Fruit fly (Drosophila melanogaster) whole organism, embryonic: ENCODE measurements around the gene Trf4-1.

Source experiments
- CG11695 ChIP-seq: fragments of 200-800 bp; sonication (Bioruptor generic); IDR thresholded peaks from 3 replicates; pipeline ENCODE4 v1.3.6; 2022; ENCODE audit warnings: missing biosample characterization, missing genetic modification characterization
- CG13894 ChIP-seq: fragments of 200-800 bp; sonication (Bioruptor generic); optimal IDR thresholded peaks from 3 replicates; lab custom pipeline; 2018; ENCODE audit warnings: missing biosample characterization, mild to moderate bottlenecking, missing genetic modification characterization, moderate library complexity
- CG17385 ChIP-seq: fragments of 200-800 bp; sonication (Bioruptor generic); optimal IDR thresholded peaks from 3 replicates; lab custom pipeline; 2018; ENCODE audit warnings: missing biosample characterization, mild to moderate bottlenecking, missing genetic modification characterization
- CG2120 ChIP-seq: fragments of 200-800 bp; sonication (Bioruptor generic); optimal IDR thresholded peaks from 3 replicates; lab custom pipeline; 2016; ENCODE audit warnings: missing biosample characterization, missing genetic modification characterization
- CG32772 ChIP-seq: fragments of 200-800 bp; sonication (Bioruptor generic); IDR thresholded peaks from 2 replicates; pipeline ENCODE4 v1.3.6; 2022; ENCODE audit warnings: missing biosample characterization, missing genetic modification characterization
- CG3407 ChIP-seq: fragments of 200-800 bp; sonication (Bioruptor generic); optimal IDR thresholded peaks from 2 replicates; lab custom pipeline; 2018; ENCODE audit warnings: missing biosample characterization, mild to moderate bottlenecking, missing genetic modification characterization
- CG3838 ChIP-seq: fragments of 200-800 bp; sonication (Bioruptor generic); optimal IDR thresholded peaks from 3 replicates; lab custom pipeline; 2016; ENCODE audit warnings: missing biosample characterization, missing genetic modification characterization
- CG6254 ChIP-seq: fragments of 200-800 bp; sonication (Bioruptor generic); optimal IDR thresholded peaks from 3 replicates; lab custom pipeline; 2017; ENCODE audit warnings: mild to moderate bottlenecking, missing biosample characterization, missing genetic modification reagents, missing genetic modification characterization
- CG6654 ChIP-seq: fragments of 200-800 bp; sonication (Bioruptor generic); optimal IDR thresholded peaks from 2 replicates; lab custom pipeline; 2017; ENCODE audit warnings: missing biosample characterization, mild to moderate bottlenecking, missing genetic modification characterization
- CG9727 ChIP-seq: fragments of 200-800 bp; sonication (Bioruptor generic); optimal IDR thresholded peaks from 3 replicates; lab custom pipeline; 2017; ENCODE audit warnings: missing biosample characterization, mild to moderate bottlenecking, missing genetic modification characterization
- Chrac-16 ChIP-seq: fragments of 200-800 bp; sonication (Bioruptor generic); optimal IDR thresholded peaks from 3 replicates; lab custom pipeline; 2016; ENCODE audit warnings: missing biosample characterization, missing genetic modification characterization
- D19B ChIP-seq: fragments of 200-800 bp; sonication (Bioruptor generic); optimal IDR thresholded peaks from 2 replicates; lab custom pipeline; 2017; ENCODE audit warnings: missing biosample characterization, mild to moderate bottlenecking, missing genetic modification characterization
- Dfd ChIP-seq, 2 experiments: fragments of >200 bp; optimal IDR thresholded peaks; 2 replicates each; lab custom pipeline; 2017; ENCODE audit warnings: missing biosample characterization in 2 of 2, missing genetic modification characterization in 2 of 2
- Dp ChIP-seq: fragments of 200-800 bp; sonication (Bioruptor generic); optimal IDR thresholded peaks from 2 replicates; lab custom pipeline; 2018; ENCODE audit warnings: missing biosample characterization, mild to moderate bottlenecking, missing genetic modification characterization, moderate library complexity
- Drgx ChIP-seq: fragments of 200-800 bp; sonication (Bioruptor generic); IDR thresholded peaks from 2 replicates; pipeline ENCODE4 v1.3.6; 2022; ENCODE audit warnings: missing biosample characterization, missing genetic modification characterization
- H15 ChIP-seq: fragments of 200-800 bp; sonication (Bioruptor generic); IDR thresholded peaks from 3 replicates; pipeline ENCODE4 v1.3.6; 2022; ENCODE audit warnings: missing biosample characterization, missing genetic modification characterization
- MESR4 ChIP-seq: fragments of 200-800 bp; sonication (Bioruptor generic); optimal IDR thresholded peaks from 2 replicates; lab custom pipeline; 2018; ENCODE audit warnings: missing biosample characterization, mild to moderate bottlenecking, missing genetic modification characterization, moderate library complexity
- Mrtf ChIP-seq: fragments of 200-800 bp; sonication (Bioruptor generic); IDR thresholded peaks from 3 replicates; pipeline ENCODE4 v1.3.6; 2022; ENCODE audit warnings: missing biosample characterization, missing genetic modification characterization
- Neu2 ChIP-seq: fragments of 200-800 bp; sonication (Bioruptor generic); optimal IDR thresholded peaks from 3 replicates; lab custom pipeline; 2016; ENCODE audit warnings: missing biosample characterization, missing genetic modification characterization, borderline replicate concordance
- Ravus ChIP-seq: fragments of 200-800 bp; sonication (Bioruptor generic); IDR thresholded peaks from 2 replicates; pipeline ENCODE4 v1.3.6; 2022; ENCODE audit warnings: missing biosample characterization, missing genetic modification characterization
- Rfx ChIP-seq: fragments of 200-800 bp; sonication (Bioruptor generic); IDR thresholded peaks from 2 replicates; pipeline ENCODE4 v1.3.6; 2022; ENCODE audit warnings: missing biosample characterization, missing genetic modification characterization
- Stat92E ChIP-seq, 3 experiments: fragments of >200 bp in 2 of 3; fragments of 200-800 bp in 1 of 3; sonication (Bioruptor generic) in 1 of 3; optimal IDR thresholded peaks; 2 replicates each; lab custom pipeline; 2017 to 2019; ENCODE audit warnings: missing biosample characterization in 3 of 3, missing genetic modification characterization in 3 of 3, mild to moderate bottlenecking in 1 of 3, moderate library complexity in 1 of 3
- Trl ChIP-seq, 3 experiments: fragments of >200 bp in 2 of 3; fragments of 200-800 bp in 1 of 3; sonication (Bioruptor generic) in 1 of 3; optimal IDR thresholded peaks; 2 replicates in 1 of 3; 3 replicates in 2 of 3; lab custom pipeline; 2016 to 2017; ENCODE audit warnings: missing biosample characterization in 1 of 3, missing genetic modification characterization in 1 of 3
- abd-A ChIP-seq: fragments of 200-800 bp; sonication (Bioruptor generic); optimal IDR thresholded peaks from 3 replicates; lab custom pipeline; 2019; ENCODE audit warnings: missing biosample characterization, mild to moderate bottlenecking, missing genetic modification characterization, moderate library complexity
- amos ChIP-seq: fragments of 200-800 bp; sonication (Bioruptor generic); IDR thresholded peaks from 2 replicates; pipeline ENCODE4 v1.3.6; 2022; ENCODE audit warnings: missing biosample characterization, missing genetic modification characterization; ENCODE audit not compliant: partially characterized antibody
- bowl ChIP-seq: fragments of 200-800 bp; sonication (Bioruptor generic); IDR thresholded peaks from 2 replicates; pipeline ENCODE4 v1.3.6; 2022; ENCODE audit warnings: missing biosample characterization, missing genetic modification characterization
- btn ChIP-seq: fragments of 200-800 bp; sonication (Bioruptor generic); optimal IDR thresholded peaks from 2 replicates; lab custom pipeline; 2016; ENCODE audit warnings: missing biosample characterization, missing genetic modification characterization
- cg ChIP-seq: fragments of 200-800 bp; sonication (Bioruptor generic); optimal IDR thresholded peaks from 3 replicates; lab custom pipeline; 2019; ENCODE audit warnings: missing biosample characterization, mild to moderate bottlenecking, missing genetic modification characterization, moderate library complexity
- chinmo ChIP-seq: fragments of 200-800 bp; sonication (Bioruptor generic); IDR thresholded peaks from 4 replicates; pipeline ENCODE4 v1.3.6; 2022; ENCODE audit warnings: missing biosample characterization, missing genetic modification characterization; ENCODE audit not compliant: partially characterized antibody
- chm ChIP-seq: fragments of 200-800 bp; sonication (Bioruptor generic); IDR thresholded peaks from 2 replicates; pipeline ENCODE4 v1.3.6; 2022; ENCODE audit warnings: missing biosample characterization, missing genetic modification characterization
- crc ChIP-seq: fragments of 200-800 bp; sonication (Bioruptor generic); optimal IDR thresholded peaks from 2 replicates; lab custom pipeline; 2016; ENCODE audit warnings: missing biosample characterization, missing genetic modification characterization
- fd3F ChIP-seq: fragments of 200-800 bp; sonication (Bioruptor generic); optimal IDR thresholded peaks from 2 replicates; lab custom pipeline; 2018; ENCODE audit warnings: missing biosample characterization, mild to moderate bottlenecking, missing genetic modification characterization, moderate library complexity
- kni ChIP-seq: fragments of 200-800 bp; sonication (Bioruptor generic); optimal IDR thresholded peaks from 3 replicates; lab custom pipeline; 2017; ENCODE audit warnings: mild to moderate bottlenecking, missing biosample characterization, missing genetic modification reagents, missing genetic modification characterization
- nom ChIP-seq: fragments of 200-800 bp; sonication (Bioruptor generic); optimal IDR thresholded peaks from 2 replicates; lab custom pipeline; 2017; ENCODE audit warnings: missing biosample characterization, missing genetic modification characterization, mild to moderate bottlenecking, moderate library complexity, missing genetic modification reagents
- pan ChIP-seq, 4 experiments: fragments of >200 bp in 3 of 4; fragments of 200-800 bp in 1 of 4; sonication (Bioruptor generic) in 1 of 4; optimal IDR thresholded peaks in 3 of 4; IDR thresholded peaks in 1 of 4; 2 replicates each; pipeline versions ENCODE4 v1.3.6 to Lab custom; 2017 to 2022; ENCODE audit warnings: missing biosample characterization in 2 of 4, missing genetic modification characterization in 2 of 4, mixed read lengths in 1 of 4
- pros ChIP-seq: fragments of 200-800 bp; sonication (Bioruptor generic); optimal IDR thresholded peaks from 3 replicates; lab custom pipeline; 2019; ENCODE audit warnings: missing biosample characterization, mild to moderate bottlenecking, missing genetic modification characterization, moderate library complexity
- pum ChIP-seq: fragments of 200-800 bp; sonication (Bioruptor generic); optimal IDR thresholded peaks from 2 replicates; lab custom pipeline; 2016; ENCODE audit warnings: missing biosample characterization, missing genetic modification characterization
- pzg ChIP-seq: fragments of 200-800 bp; sonication (Bioruptor generic); optimal IDR thresholded peaks from 3 replicates; lab custom pipeline; 2018; ENCODE audit warnings: missing biosample characterization, mild to moderate bottlenecking, missing genetic modification characterization, moderate library complexity
- seq ChIP-seq: fragments of 200-800 bp; sonication (Bioruptor generic); IDR thresholded peaks from 2 replicates; pipeline ENCODE4 v1.3.6; 2022; ENCODE audit warnings: missing biosample characterization, missing genetic modification characterization
- so ChIP-seq: fragments of 200-800 bp; sonication (Bioruptor generic); IDR thresholded peaks from 3 replicates; pipeline ENCODE4 v1.3.6; 2022; ENCODE audit warnings: missing biosample characterization, missing genetic modification characterization
- sqz ChIP-seq: fragments of 200-800 bp; sonication (Bioruptor generic); optimal IDR thresholded peaks from 3 replicates; lab custom pipeline; 2018; ENCODE audit warnings: missing biosample characterization, mild to moderate bottlenecking, missing genetic modification characterization
- tin ChIP-seq: fragments of 200-800 bp; sonication (Bioruptor generic); optimal IDR thresholded peaks from 3 replicates; lab custom pipeline; 2016; ENCODE audit warnings: missing biosample characterization, missing genetic modification characterization
- toy ChIP-seq: fragments of 200-800 bp; sonication (Bioruptor generic); IDR thresholded peaks from 2 replicates; pipeline ENCODE4 v1.3.6; 2022; ENCODE audit warnings: missing biosample characterization, missing genetic modification characterization
- vnd ChIP-seq: fragments of 200-800 bp; sonication (Bioruptor generic); IDR thresholded peaks from 3 replicates; pipeline ENCODE4 v1.3.6; 2022; ENCODE audit warnings: missing biosample characterization, missing genetic modification characterization; ENCODE audit not compliant: partially characterized antibody
- vvl ChIP-seq: fragments of 200-800 bp; sonication (Bioruptor generic); IDR thresholded peaks from 2 replicates; pipeline ENCODE4 v1.3.6; 2022; ENCODE audit warnings: missing biosample characterization, missing genetic modification characterization
- z ChIP-seq: fragments of 200-800 bp; sonication (Bioruptor generic); IDR thresholded peaks from 3 replicates; pipeline ENCODE4 v1.3.6; 2022; ENCODE audit warnings: missing biosample characterization, missing genetic modification characterization

The Trf4-1 gene

DNA sequence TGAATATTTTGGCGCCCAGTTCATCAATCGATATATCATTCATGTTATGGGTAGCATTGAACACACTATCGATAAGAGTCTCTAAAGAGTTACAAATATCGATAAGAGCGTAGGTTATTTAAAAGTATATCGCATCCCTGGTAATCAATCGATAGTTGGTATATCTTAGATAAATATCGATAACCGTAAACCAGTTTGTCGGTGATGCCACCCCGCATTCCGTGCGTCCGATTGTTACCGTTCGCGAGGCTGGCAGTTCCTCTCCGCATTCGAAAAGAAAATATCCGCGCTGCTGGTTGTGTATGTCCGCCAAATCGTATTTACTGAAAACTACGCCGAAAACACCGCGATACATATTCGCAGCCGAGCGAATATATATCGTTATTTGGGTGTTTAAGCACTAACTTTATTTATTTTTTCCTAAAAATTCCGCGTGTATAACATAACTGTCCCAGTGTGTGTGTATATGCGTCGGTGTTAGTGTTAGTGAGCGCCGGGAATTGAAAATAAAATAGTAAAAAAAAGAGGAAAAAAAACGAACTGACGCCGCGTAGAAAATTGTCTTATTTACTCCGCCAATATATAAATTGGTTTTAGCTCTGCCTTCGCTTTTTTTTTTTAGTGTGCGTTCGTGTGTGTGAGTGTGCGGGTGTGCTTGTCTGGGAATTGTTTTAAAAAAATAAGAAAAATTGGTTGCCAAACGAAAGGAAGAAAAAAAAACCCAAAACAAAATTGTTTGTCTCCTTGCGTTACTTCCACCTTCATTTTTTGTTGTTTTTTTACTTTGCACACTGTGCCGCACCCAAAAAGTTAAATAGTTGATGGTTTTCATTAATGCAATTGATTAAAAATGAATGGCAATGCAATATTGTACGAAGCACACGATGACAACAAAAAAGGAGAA is 42.7 kb upstream of the Trf4-1 start, which contains the start of gene Nrg (continued):
- no peak for TF ChIP-seq CG11695 (GFP tag; lab: Robert Waterston, UW)
- TF ChIP-seq pum = no peak
- peak; percentile 97 for TF ChIP-seq Dp (GFP tag; lab: Kevin White, UChicago)
- 0 out of 2 replicates have a peak, but pooled peaks have one; percentile 22 for TF ChIP-seq seq (GFP tag; lab: Robert Waterston, UW)
- no peak for TF ChIP-seq Dfd (GFP tag; optimal IDR thresholded peaks at IDR 0.05; lab: Kevin White, UChicago)
- TF ChIP-seq Chrac-16 (GFP tag; lab: Kevin White, UChicago) = no peak
- no peak for TF ChIP-seq H15 (GFP tag; lab: Robert Waterston, UW)
- TF ChIP-seq Stat92E (GFP tag; optimal IDR thresholded peaks at IDR 0.05; lab: Kevin White, UChicago) = peak in 1 of 3 experiments; percentile 57
- TF ChIP-seq btn = no peak
- TF ChIP-seq toy (GFP tag; lab: Robert Waterston, UW) = no peak
- TF ChIP-seq vnd = peak; percentile 98
- TF ChIP-seq CG32772 = no peak
- peak; percentile 4 for TF ChIP-seq D19B (GFP tag; lab: Kevin White, UChicago)
- TF ChIP-seq Mrtf (GFP tag; lab: Robert Waterston, UW) = no peak
- TF ChIP-seq pzg (GFP tag; lab: Kevin White, UChicago) = peak; percentile 99
- TF ChIP-seq CG6254 (GFP tag; lab: Kevin White, UChicago) = no peak
- no peak for TF ChIP-seq bowl
- peak; percentile 68; the same call in 1 of the 2 replicates for TF ChIP-seq vvl
- no peak for TF ChIP-seq CG3838 (GFP tag; lab: Kevin White, UChicago)
- no peak for TF ChIP-seq Ravus
- no peak for TF ChIP-seq pan (optimal IDR thresholded peaks at IDR 0.05; lab: Kevin White, UChicago)
- TF ChIP-seq pan (GFP tag; optimal IDR thresholded peaks at IDR 0.05 in 1 of 2, IDR thresholded peaks at IDR 0.05 in 1 of 2) = peak in 1 of 2 experiments; percentile 23
- TF ChIP-seq so (GFP tag; lab: Robert Waterston, UW) = no peak; the same call in 2 of the 3 replicates
- no peak for TF ChIP-seq Neu2 (GFP tag; lab: Kevin White, UChicago)

DNA sequence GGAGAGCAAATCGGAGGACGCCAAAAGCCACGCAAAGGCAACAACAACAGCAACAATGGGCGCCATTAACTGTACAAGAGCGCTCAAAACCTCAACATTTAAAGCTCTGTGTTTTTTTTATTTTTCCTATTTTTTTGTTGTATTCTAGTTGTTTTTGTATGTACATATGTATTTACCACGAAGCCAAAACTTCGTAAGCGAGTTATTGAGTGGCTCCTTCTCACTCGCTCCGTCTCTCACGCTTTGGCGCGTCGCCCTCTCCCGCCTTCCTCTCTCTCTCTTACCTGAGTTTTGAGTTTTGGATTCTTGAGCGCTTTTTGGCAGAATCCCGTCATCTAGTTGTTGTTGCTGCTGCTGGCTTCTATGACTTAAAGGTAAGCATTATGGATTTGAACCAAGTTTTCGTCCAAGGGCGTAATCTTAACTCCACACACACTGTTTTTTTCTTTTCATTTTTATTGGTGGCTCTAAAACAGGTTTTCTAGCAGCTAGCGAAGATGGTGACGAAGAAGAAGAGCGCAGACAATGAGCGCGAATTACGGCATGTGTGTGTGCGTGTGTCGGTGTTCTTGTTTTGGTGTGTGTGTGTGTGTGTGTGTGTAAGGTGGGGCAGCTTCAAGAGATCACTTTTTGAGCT is 42.0 kb upstream of the Trf4-1 start:
- no peak for TF ChIP-seq fd3F (GFP tag; lab: Kevin White, UChicago)
- 0 out of 2 replicates have a peak, but pooled peaks have one; percentile 23 for TF ChIP-seq chm (GFP tag; lab: Robert Waterston, UW)
- TF ChIP-seq CG3407 (GFP tag; lab: Kevin White, UChicago) = no peak
- peak; percentile 95 for TF ChIP-seq z (GFP tag; lab: Robert Waterston, UW)
- TF ChIP-seq chinmo (GFP tag; lab: Robert Waterston, UW) = peak; percentile 75; the same call in 1 of the 4 replicates
- TF ChIP-seq Trl (optimal IDR thresholded peaks at IDR 0.05; lab: Kevin White, UChicago) = peak; percentile 71 to 87
- TF ChIP-seq Trl (GFP tag; optimal IDR thresholded peaks at IDR 0.05; lab: Kevin White, UChicago) = no peak
- TF ChIP-seq CG6654 (GFP tag; lab: Kevin White, UChicago) = no peak
- TF ChIP-seq abd-A = peak; percentile 51
- TF ChIP-seq MESR4 (GFP tag; lab: Kevin White, UChicago) = no peak
- TF ChIP-seq nom (GFP tag; lab: Kevin White, UChicago) = peak; percentile 65
- no peak for TF ChIP-seq CG2120 (GFP tag; lab: Kevin White, UChicago)
- peak; percentile 54 for TF ChIP-seq sqz (GFP tag; lab: Kevin White, UChicago)
- TF ChIP-seq pros (GFP tag; lab: Kevin White, UChicago) = peak; percentile 89
- TF ChIP-seq CG9727 (GFP tag; lab: Kevin White, UChicago) = no peak
- TF ChIP-seq Drgx (GFP tag; lab: Robert Waterston, UW) = 0 out of 2 replicates have a peak, but pooled peaks have one; percentile 18
- TF ChIP-seq CG17385 = peak; percentile 84
- TF ChIP-seq crc (GFP tag; lab: Kevin White, UChicago) = no peak
- TF ChIP-seq kni (GFP tag; lab: Kevin White, UChicago) = peak; percentile 77
- peak; percentile 83 for TF ChIP-seq cg
- TF ChIP-seq amos = no peak; the same call in 1 of the 2 replicates
- TF ChIP-seq CG13894 = peak; percentile 54
- no peak for TF ChIP-seq tin (GFP tag; lab: Kevin White, UChicago)
- TF ChIP-seq Rfx = no peak
- TF ChIP-seq Stat92E (GFP tag; optimal IDR thresholded peaks at IDR 0.05; lab: Kevin White, UChicago) = no peak
